Fruit fly (Drosophila melanogaster): ENCODE measurements around the gene Marcal1.

Gene Marcal1

dm6 chr2L:4936325-4936869 is 18.9 kb upstream of the Marcal1 start, which contains the start of gene hoe2 (continued):
- TF ChIP-seq YL-1 (GFP tag; optimal IDR thresholded peaks at IDR 0.05) (no peak), CG3847 (GFP tag; IDR thresholded peaks at IDR 0.05) (no peak), Fer1 (GFP tag; optimal IDR thresholded peaks at IDR 0.05) (peak; percentile 80), ewg (GFP tag; optimal IDR thresholded peaks at IDR 0.05) (peak; percentile 57), tgo (GFP tag; IDR thresholded peaks at IDR 0.05) (no peak), hth (optimal IDR thresholded peaks at IDR 0.05) (no peak), CG5953 (GFP tag; IDR thresholded peaks at IDR 0.05) (no peak), Meics (GFP tag; optimal IDR thresholded peaks at IDR 0.05) (peak; percentile 4), pb (GFP tag; optimal IDR thresholded peaks at IDR 0.05) (no peak), Ets65A (GFP tag) (peak; percentile 18), CG6813 (GFP tag; optimal IDR thresholded peaks at IDR 0.05) (peak; percentile 15), lab (GFP tag; optimal IDR thresholded peaks at IDR 0.05) (peak; percentile 55), trem (tag; optimal IDR thresholded peaks at IDR 0.05) (no peak), CG2889 (GFP tag; IDR thresholded peaks at IDR 0.05) (no peak), CG4730 (GFP tag; IDR thresholded peaks at IDR 0.05) (no peak), Adf1 (GFP tag; IDR thresholded peaks at IDR 0.05) (no peak), CG18599 (GFP tag; optimal IDR thresholded peaks at IDR 0.05) (peak; percentile 57), CG13894 (tag; optimal IDR thresholded peaks at IDR 0.05) (peak; percentile 79), sima (GFP tag; optimal IDR thresholded peaks at IDR 0.05) (no peak), Doc2 (GFP tag; IDR thresholded peaks at IDR 0.05) (no peak), scrt (GFP tag; optimal IDR thresholded peaks at IDR 0.05) (peak; percentile 94), Hand (GFP tag; optimal IDR thresholded peaks at IDR 0.05) (peak; percentile 38), CG15601 (tag; optimal IDR thresholded peaks at IDR 0.05) (peak; percentile 94), CoRest (tag; optimal IDR thresholded peaks at IDR 0.05) (no peak), CG14050 (GFP tag; IDR thresholded peaks at IDR 0.05) (no peak), CG18476 (GFP tag; optimal IDR thresholded peaks at IDR 0.05) (no peak), Xrp1 (GFP tag; IDR thresholded peaks at IDR 0.05) (no peak), Deaf1 (tag; optimal IDR thresholded peaks at IDR 0.05) (peak; percentile 94), Med (GFP tag) (peak; percentile 38), CG4328 (GFP tag; optimal IDR thresholded peaks at IDR 0.05) (no peak), CG3281 (GFP tag; optimal IDR thresholded peaks at IDR 0.05) (peak; percentile 31), Dbx (GFP tag; IDR thresholded peaks at IDR 0.05) (peak; percentile 38; the same call in 1 of the 3 replicates), Jarid2 (GFP tag; optimal IDR thresholded peaks at IDR 0.05) (peak; percentile 23), Drgx (GFP tag; IDR thresholded peaks at IDR 0.05) (0 out of 2 replicates have a peak, but pooled peaks have one; percentile 16), lilli (GFP tag; optimal IDR thresholded peaks at IDR 0.05) (no peak), CHES-1-like (GFP tag; optimal IDR thresholded peaks at IDR 0.05) (no peak), dmrt99B (tag; optimal IDR thresholded peaks at IDR 0.05) (no peak), Hsf (GFP tag; optimal IDR thresholded peaks at IDR 0.05) (no peak), CG16779 (GFP tag; IDR thresholded peaks at IDR 0.05) (0 out of 2 replicates have a peak, but pooled peaks have one; percentile 29), CG34376 (GFP tag; optimal IDR thresholded peaks at IDR 0.05) (peak; percentile 37), Dref (GFP tag; IDR thresholded peaks at IDR 0.05) (peak; percentile 11; the same call in 1 of the 2 replicates), Bgb (GFP tag; IDR thresholded peaks at IDR 0.05; ENCODE audit: partially characterized antibody) (no peak), nerfin-2 (GFP tag; IDR thresholded peaks at IDR 0.05; ENCODE audit: partially characterized antibody) (no peak), CG32532 (GFP tag; IDR thresholded peaks at IDR 0.05) (peak; percentile 41; the same call in 1 of the 2 replicates), wdn (GFP tag; IDR thresholded peaks at IDR 0.05) (no peak), tup (GFP tag; optimal IDR thresholded peaks at IDR 0.05) (no peak), Hmr (GFP tag; optimal IDR thresholded peaks at IDR 0.05) (peak; percentile 71), CG10654 (GFP tag; optimal IDR thresholded peaks at IDR 0.05) (no peak), tna (GFP tag; IDR thresholded peaks at IDR 0.05; ENCODE audit: partially characterized antibody) (no peak), TFAM (GFP tag; optimal IDR thresholded peaks at IDR 0.05) (no peak)

Data from whole organism, embryonic.